Worm (Caenorhabditis elegans) whole organism, L4 larva: ENCODE results near the gene catp-4.

ENCODE experiments used
- Y5F2A.4 ChIP-seq: fragments of 200-800 bp; sonication (Bioruptor generic); optimal IDR thresholded peaks from 2 replicates; lab custom pipeline; 2018; ENCODE audit warnings: mild to moderate bottlenecking, missing genetic modification characterization, missing compliant biosample characterization
- aha-1 ChIP-seq: fragments of 150-350 bp; peaks from one replicate; lab custom pipeline; 2014; ENCODE audit warnings: missing biosample characterization, missing genetic modification characterization
- ceh-20 ChIP-seq: fragments of 200-800 bp; sonication (Bioruptor generic); IDR thresholded peaks from 2 replicates; pipeline ENCODE4 v1.3.6; 2022; ENCODE audit warnings: missing genetic modification reagents, missing genetic modification characterization, missing compliant biosample characterization
- ceh-62 ChIP-seq: sonication (generic microtip); optimal IDR thresholded peaks from 2 replicates; lab custom pipeline; 2017; ENCODE audit warnings: missing biosample characterization, missing genetic modification characterization
- daf-16 ChIP-seq, 3 experiments: sonication (generic microtip); optimal IDR thresholded peaks; 2 replicates each; lab custom pipeline; 2016 to 2017; ENCODE audit warnings: missing genetic modification characterization in 3 of 3, missing genetic modification reagents in 3 of 3, mild to moderate bottlenecking in 2 of 3, missing compliant biosample characterization in 2 of 3, missing biosample characterization in 1 of 3, moderate library complexity in 1 of 3
- daf-19 ChIP-seq: fragments of 200-800 bp; sonication (Bioruptor generic); conservative IDR thresholded peaks from 2 replicates; pipeline ENCODE4 v1.3.6; 2022; ENCODE audit warnings: missing genetic modification characterization, missing compliant biosample characterization
- daf-8 ChIP-seq: fragments of 200-800 bp; sonication (Bioruptor generic); IDR thresholded peaks from 2 replicates; pipeline ENCODE4 v1.3.6; 2022; ENCODE audit warnings: missing genetic modification characterization, missing compliant biosample characterization
- fos-1 ChIP-seq: fragments of 150-350 bp; optimal IDR thresholded peaks from 2 replicates; lab custom pipeline; 2014; ENCODE audit warnings: missing biosample characterization, missing genetic modification characterization
- hlh-11 ChIP-seq: fragments of 200-800 bp; sonication (Bioruptor generic); optimal IDR thresholded peaks from 2 replicates; lab custom pipeline; 2018; ENCODE audit warnings: mild to moderate bottlenecking, missing genetic modification characterization, missing compliant biosample characterization
- hlh-30 ChIP-seq: sonication (generic microtip); optimal IDR thresholded peaks from 2 replicates; lab custom pipeline; 2017; ENCODE audit warnings: antibody characterized with exemption, mild to moderate bottlenecking, missing genetic modification characterization, missing compliant biosample characterization; ENCODE audit not compliant: insufficient read depth
- hmg-1.1 ChIP-seq: fragments of 200-800 bp; sonication (Bioruptor generic); IDR thresholded peaks from 2 replicates; pipeline ENCODE4 v1.3.6; 2022; ENCODE audit warnings: missing genetic modification reagents, missing genetic modification characterization, missing compliant biosample characterization
- lsy-2 ChIP-seq, 2 experiments: fragments of 150-350 bp in 1 of 2; sonication (generic microtip) in 1 of 2; optimal IDR thresholded peaks; 2 replicates each; lab custom pipeline; 2014 to 2017; ENCODE audit warnings: missing biosample characterization in 2 of 2, missing genetic modification characterization in 2 of 2
- mdl-1 ChIP-seq, 2 experiments: fragments of 150-350 bp in 1 of 2; sonication (generic microtip) in 1 of 2; optimal IDR thresholded peaks; 2 replicates each; lab custom pipeline; 2014 to 2017; ENCODE audit warnings: missing biosample characterization in 2 of 2, missing genetic modification characterization in 2 of 2
- mdt-29 ChIP-seq: fragments of 200-800 bp; sonication (Bioruptor generic); IDR thresholded peaks from 2 replicates; pipeline ENCODE4 v1.3.6; 2022; ENCODE audit warnings: missing genetic modification reagents, missing genetic modification characterization, missing compliant biosample characterization
- mep-1 ChIP-seq: fragments of 150-350 bp; sonication (generic microtip); optimal IDR thresholded peaks from 3 replicates; lab custom pipeline; 2014; ENCODE audit warnings: missing biosample characterization, missing genetic modification characterization
- mes-2 ChIP-seq: sonication (generic microtip); optimal IDR thresholded peaks from 2 replicates; lab custom pipeline; 2016; ENCODE audit warnings: missing genotype, mild to moderate bottlenecking, missing genetic modification characterization, missing compliant biosample characterization; ENCODE audit not compliant: poor library complexity, severe bottlenecking
- mxl-3 ChIP-seq: fragments of 200-800 bp; sonication (Bioruptor generic); optimal IDR thresholded peaks from 2 replicates; lab custom pipeline; 2018; ENCODE audit warnings: mild to moderate bottlenecking, missing genetic modification characterization, missing compliant biosample characterization
- nhr-102 ChIP-seq: sonication (generic microtip); optimal IDR thresholded peaks from 2 replicates; lab custom pipeline; 2016; ENCODE audit warnings: mild to moderate bottlenecking, missing genetic modification characterization, moderate library complexity, missing compliant biosample characterization
- nhr-11 ChIP-seq: fragments of 150-350 bp; optimal IDR thresholded peaks from 2 replicates; lab custom pipeline; 2014; ENCODE audit warnings: missing biosample characterization, missing genetic modification characterization
- nhr-28 ChIP-seq: fragments of 150-350 bp; optimal IDR thresholded peaks from 2 replicates; lab custom pipeline; 2014; ENCODE audit warnings: missing biosample characterization, missing genetic modification characterization
- rbr-2 ChIP-seq: sonication (generic microtip); optimal IDR thresholded peaks from 2 replicates; lab custom pipeline; 2016; ENCODE audit warnings: missing genotype, missing genetic modification characterization, missing compliant biosample characterization
- snpc-1.2 ChIP-seq: fragments of 200-800 bp; sonication (Bioruptor generic); IDR thresholded peaks from 2 replicates; pipeline ENCODE4 v1.3.6; 2022; ENCODE audit warnings: missing genetic modification reagents, missing genetic modification characterization, missing compliant biosample characterization
- tra-1 ChIP-seq: fragments of 200-800 bp; sonication (Bioruptor generic); IDR thresholded peaks from 2 replicates; pipeline ENCODE4 v1.3.6; 2022; ENCODE audit warnings: missing genetic modification reagents, missing genetic modification characterization, missing compliant biosample characterization
- unc-62 ChIP-seq, 3 experiments: fragments of 150-350 bp in 1 of 3; sonication (generic microtip); optimal IDR thresholded peaks in 2 of 3; peaks in 1 of 3; 1 replicate in 1 of 3; 2 replicates in 2 of 3; lab custom pipeline; 2014 to 2017; ENCODE audit warnings: missing biosample characterization in 3 of 3, missing genetic modification characterization in 3 of 3, missing genetic modification reagents in 3 of 3, missing genotype in 1 of 3
- zfp-2 ChIP-seq: sonication (generic microtip); optimal IDR thresholded peaks from 2 replicates; lab custom pipeline; 2016; ENCODE audit warnings: mild to moderate bottlenecking, missing genetic modification characterization, missing compliant biosample characterization
- zip-11 ChIP-seq: fragments of 200-800 bp; sonication (Bioruptor generic); IDR thresholded peaks from 2 replicates; pipeline ENCODE4 v1.3.6; 2022; ENCODE audit warnings: missing genetic modification characterization, missing compliant biosample characterization

catp-4 gene

DNA sequence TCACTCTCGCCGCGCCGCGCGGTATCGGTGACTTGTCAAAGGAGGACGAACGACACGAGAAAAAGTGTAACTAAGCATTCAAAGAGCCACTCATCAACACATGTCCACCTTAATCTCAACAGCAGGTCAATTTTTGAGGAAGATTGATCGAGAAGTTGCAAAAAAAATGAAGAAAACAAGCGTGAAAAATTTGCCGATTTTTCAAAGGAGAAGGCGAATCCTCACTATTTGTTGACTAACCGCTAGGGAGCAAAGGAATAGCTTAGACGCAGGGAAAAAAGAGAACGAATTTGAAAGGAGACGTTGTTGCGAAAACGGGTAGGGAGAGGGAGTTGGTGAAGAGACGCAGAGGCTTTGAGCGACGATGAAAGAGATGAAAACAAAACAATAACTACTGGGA, 51.9 kb downstream of the catp-4 start:
- TF ChIP-seq daf-16 (GFP tag; optimal IDR thresholded peaks at IDR 0.05; lab: Kevin White, UChicago) (peak in 1 of 2 experiments; percentile 91), daf-16 (tag; optimal IDR thresholded peaks at IDR 0.05; lab: Kevin White, UChicago) (no peak), zfp-2 (no peak), ceh-20 (peak; percentile 78), aha-1 (peak; percentile 1), ceh-62 (tag; lab: Kevin White, UChicago) (no peak), mes-2 (tag; lab: Kevin White, UChicago) (peak; percentile 43), nhr-11 (tag; lab: Kevin White, UChicago) (peak; percentile 59), rbr-2 (peak; percentile 50), mdt-29 (GFP tag; lab: Robert Waterston, UW) (no peak), unc-62 (GFP tag; optimal IDR thresholded peaks at IDR 0.05 in 1 of 2; lab: Kevin White, UChicago) (peak in 1 of 2 experiments; percentile 75), unc-62 (tag; optimal IDR thresholded peaks at IDR 0.05; lab: Kevin White, UChicago) (no peak), hlh-11 (tag; lab: Kevin White, UChicago) (peak; percentile 69), daf-8 (GFP tag; lab: Robert Waterston, UW) (no peak), tra-1 (GFP tag; lab: Robert Waterston, UW) (0 out of 2 replicates have a peak, but pooled peaks have one; percentile 25), mdl-1 (tag; optimal IDR thresholded peaks at IDR 0.05; lab: Kevin White, UChicago) (peak in 1 of 2 experiments; percentile 54), mxl-3 (GFP tag; lab: Kevin White, UChicago) (peak; percentile 36), hmg-1.1 (GFP tag; lab: Robert Waterston, UW) (peak; percentile 73), nhr-102 (tag; lab: Kevin White, UChicago) (no peak), hlh-30 (tag; lab: Kevin White, UChicago) (peak; percentile 8), fos-1 (tag; lab: Kevin White, UChicago) (no peak), zip-11 (no peak), Y5F2A.4 (GFP tag; lab: Kevin White, UChicago) (no peak), mep-1 (tag; lab: Kevin White, UChicago) (peak; percentile 24), daf-19 (GFP tag; lab: Robert Waterston, UW) (no peak), snpc-1.2 (GFP tag; lab: Robert Waterston, UW) (no peak), nhr-28 (peak; percentile 8), lsy-2 (tag; optimal IDR thresholded peaks at IDR 0.05; lab: Kevin White, UChicago) (peak in 1 of 2 experiments; percentile 52)
